Worm (Caenorhabditis elegans): ENCODE results near the gene spcs-3.

- TF ChIP-seq ceh-16 (tag; optimal IDR thresholded peaks at IDR 0.05) (no peak), sma-3 (GFP tag; optimal IDR thresholded peaks at IDR 0.05) (no peak), nhr-77 (tag; optimal IDR thresholded peaks at IDR 0.05) (no peak), lin-39 (tag; optimal IDR thresholded peaks at IDR 0.05) (no peak), mab-5 (tag; optimal IDR thresholded peaks at IDR 0.05) (no peak), elt-3 (tag; optimal IDR thresholded peaks at IDR 0.05) (no peak), ztf-11 (tag; optimal IDR thresholded peaks at IDR 0.05) (no peak)
Measured at ce11 chrIII:8088235-8088634, 43.4 kb downstream of the spcs-3 start, which contains the start of gene vms-1.
